Fruit fly (Drosophila melanogaster): ENCODE results near the gene CG13063.

- TF ChIP-seq CG8478 (optimal IDR thresholded peaks at IDR 0.05) (no peak), CTCF (optimal IDR thresholded peaks at IDR 0.05) (no peak)
Measured at dm6 chr3L:16338703-16339102, 32.3 kb downstream of the CG13063 start, which contains the start of gene CG4998.

All from S2 (cell line).